Worm (Caenorhabditis elegans): ENCODE measurements around the gene K07H8.11.

Gene K07H8.11

ce11 chrIV:8252856-8253255, 22.3 kb downstream of the K07H8.11 start (continued):
- TF ChIP-seq madf-8 (GFP tag; conservative IDR thresholded peaks at IDR 0.05): no peak
- peak; percentile 85 for TF ChIP-seq madf-10 (tag; optimal IDR thresholded peaks at IDR 0.05)
- TF ChIP-seq him-1 (tag; optimal IDR thresholded peaks at IDR 0.05): peak; percentile 98
- no peak for TF ChIP-seq pha-4 (tag; optimal IDR thresholded peaks at IDR 0.05)
- no peak for TF ChIP-seq gei-17 (GFP tag; optimal IDR thresholded peaks at IDR 0.05)
- peak; percentile 81 for TF ChIP-seq F10E7.11 (tag; optimal IDR thresholded peaks at IDR 0.05)
- TF ChIP-seq mes-4 (tag; optimal IDR thresholded peaks at IDR 0.05): peak; percentile 85
- TF ChIP-seq zfh-2 (GFP tag; conservative IDR thresholded peaks at IDR 0.05): no peak
- 0 out of 2 replicates have a peak, but pooled peaks have one; percentile 34 for TF ChIP-seq lir-1 (GFP tag; conservative IDR thresholded peaks at IDR 0.05)
- no peak for TF ChIP-seq sea-2 (GFP tag; IDR thresholded peaks at IDR 0.05)
- TF ChIP-seq T07F8.4 (tag; optimal IDR thresholded peaks at IDR 0.05): peak; percentile 75
- TF ChIP-seq B0035.1 (tag; optimal IDR thresholded peaks at IDR 0.05): peak; percentile 55
- TF ChIP-seq lin-40 (tag; optimal IDR thresholded peaks at IDR 0.05): peak; percentile 75
- TF ChIP-seq attf-5 (GFP tag; optimal IDR thresholded peaks at IDR 0.05): peak; percentile 75
- TF ChIP-seq athp-1 (tag; optimal IDR thresholded peaks at IDR 0.05): peak; percentile 86
- TF ChIP-seq F57A8.1 (GFP tag; optimal IDR thresholded peaks at IDR 0.05): peak; percentile 75
- peak; percentile 54 for TF ChIP-seq nhr-27 (tag; optimal IDR thresholded peaks at IDR 0.05)
- peak; percentile 66 for TF ChIP-seq atf-7 (tag; optimal IDR thresholded peaks at IDR 0.05)
- TF ChIP-seq cebp-2 (GFP tag; IDR thresholded peaks at IDR 0.05): 0 out of 2 replicates have a peak, but pooled peaks have one; percentile 35
- TF ChIP-seq ceh-100 (GFP tag; IDR thresholded peaks at IDR 0.05): peak; percentile 66
- peak; percentile 77 for TF ChIP-seq unc-130 (GFP tag; optimal IDR thresholded peaks at IDR 0.05)
- TF ChIP-seq F33H1.4 (GFP tag; IDR thresholded peaks at IDR 0.05): peak; percentile 49
- 0 out of 2 replicates have a peak, but pooled peaks have one; percentile 51 for TF ChIP-seq nhr-120 (GFP tag; IDR thresholded peaks at IDR 0.05)
- no peak; the same call in 1 of the 2 replicates for TF ChIP-seq aptf-3 (GFP tag; IDR thresholded peaks at IDR 0.05)
- TF ChIP-seq sdz-38 (tag; optimal IDR thresholded peaks at IDR 0.05): no peak
- TF ChIP-seq attf-6 (GFP tag; IDR thresholded peaks at IDR 0.05): 0 out of 2 replicates have a peak, but pooled peaks have one; percentile 43
- TF ChIP-seq tbp1 (GFP tag; optimal IDR thresholded peaks at IDR 0.05): peak; percentile 100
- TF ChIP-seq lsy-27 (tag; optimal IDR thresholded peaks at IDR 0.05; ENCODE audit: borderline replicate concordance, insufficient read depth): peak; percentile 35
- TF ChIP-seq Y53G8AR.9 (GFP tag; conservative IDR thresholded peaks at IDR 0.05): 0 out of 2 replicates have a peak, but pooled peaks have one; percentile 35
- TF ChIP-seq xnd-1 (tag; optimal IDR thresholded peaks at IDR 0.05): no peak
- no peak for TF ChIP-seq chd-7 (tag; optimal IDR thresholded peaks at IDR 0.05)
- no peak for TF ChIP-seq bed-2 (GFP tag; IDR thresholded peaks at IDR 0.05)
- TF ChIP-seq nhr-80 (tag; optimal IDR thresholded peaks at IDR 0.05): peak; percentile 53
- TF ChIP-seq ets-4 (GFP tag; optimal IDR thresholded peaks at IDR 0.05): peak; percentile 51
- no peak for TF ChIP-seq egl-18 (GFP tag; IDR thresholded peaks at IDR 0.05)
- peak; percentile 88 for TF ChIP-seq mel-28 (tag; optimal IDR thresholded peaks at IDR 0.05; ENCODE audit: borderline replicate concordance)
- peak; percentile 56; the same call in 1 of the 2 replicates for TF ChIP-seq ekl-4 (GFP tag; IDR thresholded peaks at IDR 0.05)
- peak; percentile 82 for TF ChIP-seq ztf-26 (tag; optimal IDR thresholded peaks at IDR 0.05)
- TF ChIP-seq sptf-2 (GFP tag; optimal IDR thresholded peaks at IDR 0.05): peak; percentile 76
- peak; percentile 60; the same call in 1 of the 2 replicates for TF ChIP-seq egl-44 (GFP tag; IDR thresholded peaks at IDR 0.05)
- TF ChIP-seq lag-1 (GFP tag; IDR thresholded peaks at IDR 0.05): no peak
- TF ChIP-seq ccch-3 (GFP tag; optimal IDR thresholded peaks at IDR 0.05): peak; percentile 1
- peak; percentile 69 for TF ChIP-seq tlf-1 (GFP tag; optimal IDR thresholded peaks at IDR 0.05)
- no peak; the same call in 1 of the 2 replicates for TF ChIP-seq hmg-20 (GFP tag; IDR thresholded peaks at IDR 0.05)
- TF ChIP-seq egrh-3 (GFP tag; IDR thresholded peaks at IDR 0.05): 0 out of 2 replicates have a peak, but pooled peaks have one; percentile 32
- peak; percentile 47; the same call in 1 of the 2 replicates for TF ChIP-seq attf-3 (GFP tag; conservative IDR thresholded peaks at IDR 0.05)
- 0 out of 2 replicates have a peak, but pooled peaks have one; percentile 22 for TF ChIP-seq hlh-26 (GFP tag; conservative IDR thresholded peaks at IDR 0.05)
- TF ChIP-seq let-607 (tag; optimal IDR thresholded peaks at IDR 0.05): peak; percentile 31 to 38

Data from whole organism, young adult.